Fruit fly (Drosophila melanogaster) whole organism, embryonic: ENCODE measurements around the gene Syx18.

Experiments
- ATbp ChIP-seq: fragments of 200-800 bp; sonication (Bioruptor generic); optimal IDR thresholded peaks from 2 replicates; lab custom pipeline; 2017; ENCODE audit warnings: missing biosample characterization, mild to moderate bottlenecking, missing genetic modification characterization, missing genetic modification reagents
- Adf1 ChIP-seq: fragments of 200-800 bp; sonication (Bioruptor generic); IDR thresholded peaks from 2 replicates; pipeline ENCODE4 v1.3.6; 2022; ENCODE audit warnings: missing biosample characterization, missing genetic modification characterization
- Aef1 ChIP-seq: fragments of 200-800 bp; sonication (Bioruptor generic); IDR thresholded peaks from 3 replicates; pipeline ENCODE4 v1.3.6; 2022; ENCODE audit warnings: missing biosample characterization, missing genetic modification characterization
- CG10267 ChIP-seq: fragments of 200-800 bp; sonication (Bioruptor generic); optimal IDR thresholded peaks from 2 replicates; lab custom pipeline; 2018; ENCODE audit warnings: missing biosample characterization, mild to moderate bottlenecking, missing genetic modification characterization, moderate library complexity
- CG10543 ChIP-seq: fragments of 200-800 bp; sonication (Bioruptor generic); optimal IDR thresholded peaks from 3 replicates; lab custom pipeline; 2017; ENCODE audit warnings: missing biosample characterization, mild to moderate bottlenecking, missing genetic modification characterization, moderate library complexity
- CG11398 ChIP-seq: fragments of 200-800 bp; sonication (Bioruptor generic); optimal IDR thresholded peaks from 2 replicates; lab custom pipeline; 2016; ENCODE audit warnings: missing biosample characterization, missing genetic modification characterization
- CG12659 ChIP-seq: fragments of 200-800 bp; sonication (Bioruptor generic); optimal IDR thresholded peaks from 3 replicates; lab custom pipeline; 2017; ENCODE audit warnings: mild to moderate bottlenecking, missing biosample characterization, missing genetic modification reagents, missing genetic modification characterization
- CG13894 ChIP-seq: fragments of 200-800 bp; sonication (Bioruptor generic); optimal IDR thresholded peaks from 3 replicates; lab custom pipeline; 2018; ENCODE audit warnings: missing biosample characterization, mild to moderate bottlenecking, missing genetic modification characterization, moderate library complexity
- CG15479 ChIP-seq: fragments of 200-800 bp; sonication (Bioruptor generic); optimal IDR thresholded peaks from 3 replicates; lab custom pipeline; 2019; ENCODE audit warnings: missing biosample characterization, mild to moderate bottlenecking, missing genetic modification characterization, moderate library complexity
- CG15514 ChIP-seq: fragments of 200-800 bp; sonication (Bioruptor generic); optimal IDR thresholded peaks from 3 replicates; lab custom pipeline; 2017; ENCODE audit warnings: missing biosample characterization, missing genetic modification characterization, mild to moderate bottlenecking, moderate library complexity, missing genetic modification reagents
- CG1647 ChIP-seq: fragments of 200-800 bp; sonication (Bioruptor generic); optimal IDR thresholded peaks from 3 replicates; lab custom pipeline; 2016; ENCODE audit warnings: missing biosample characterization, missing genetic modification characterization
- CG16779 ChIP-seq: fragments of 200-800 bp; sonication (Bioruptor generic); IDR thresholded peaks from 2 replicates; pipeline ENCODE4 v1.3.6; 2022; ENCODE audit warnings: missing biosample characterization, missing genetic modification characterization
- CG17912 ChIP-seq: fragments of 200-800 bp; sonication (Bioruptor generic); optimal IDR thresholded peaks from 2 replicates; lab custom pipeline; 2018; ENCODE audit warnings: missing biosample characterization, mild to moderate bottlenecking, missing genetic modification characterization
- CG2116 ChIP-seq: fragments of 200-800 bp; sonication (Bioruptor generic); optimal IDR thresholded peaks from 3 replicates; lab custom pipeline; 2018; ENCODE audit warnings: missing biosample characterization, mild to moderate bottlenecking, missing genetic modification characterization
- CG2120 ChIP-seq: fragments of 200-800 bp; sonication (Bioruptor generic); optimal IDR thresholded peaks from 3 replicates; lab custom pipeline; 2016; ENCODE audit warnings: missing biosample characterization, missing genetic modification characterization
- CG2199 ChIP-seq: fragments of 200-800 bp; sonication (Bioruptor generic); IDR thresholded peaks from 3 replicates; pipeline ENCODE4 v1.3.6; 2022; ENCODE audit warnings: missing biosample characterization, missing genetic modification characterization
- CG34224 ChIP-seq: fragments of 200-800 bp; sonication (Bioruptor generic); IDR thresholded peaks from 3 replicates; pipeline ENCODE4 v1.3.6; 2022; ENCODE audit warnings: missing biosample characterization, missing genetic modification characterization; ENCODE audit not compliant: partially characterized antibody
- CG3726 ChIP-seq: fragments of 200-800 bp; sonication (Bioruptor generic); IDR thresholded peaks from 3 replicates; pipeline ENCODE4, ENCODE4 v1.3.6; 2022; ENCODE audit warnings: missing biosample characterization, missing genetic modification characterization
- CG3847 ChIP-seq: fragments of 200-800 bp; sonication (Bioruptor generic); IDR thresholded peaks from 2 replicates; pipeline ENCODE4 v1.3.6; 2022; ENCODE audit warnings: missing biosample characterization, missing genetic modification characterization
- CG4617 ChIP-seq: fragments of 200-800 bp; sonication (Bioruptor generic); optimal IDR thresholded peaks from 3 replicates; lab custom pipeline; 2016; ENCODE audit warnings: missing biosample characterization, missing genetic modification characterization, borderline replicate concordance
- CG4730 ChIP-seq: fragments of 200-800 bp; sonication (Bioruptor generic); IDR thresholded peaks from 2 replicates; pipeline ENCODE4 v1.3.6; 2022; ENCODE audit warnings: missing biosample characterization, missing genetic modification characterization
- CG7928 ChIP-seq: fragments of 200-800 bp; sonication (Bioruptor generic); optimal IDR thresholded peaks from 2 replicates; lab custom pipeline; 2017; ENCODE audit warnings: missing biosample characterization, mild to moderate bottlenecking, missing genetic modification characterization
- CrebB ChIP-seq: fragments of 200-800 bp; sonication (Bioruptor generic); optimal IDR thresholded peaks from 3 replicates; lab custom pipeline; 2018; ENCODE audit warnings: missing biosample characterization, mild to moderate bottlenecking, missing genetic modification characterization
- E2f2 ChIP-seq: fragments of 200-800 bp; sonication (Bioruptor generic); IDR thresholded peaks from 2 replicates; pipeline ENCODE4 v1.3.6; 2022; ENCODE audit warnings: missing biosample characterization, missing genetic modification characterization
- Eip74EF ChIP-seq, 2 experiments: fragments of 200-800 bp in 1 of 2; fragments of >200 bp in 1 of 2; sonication (Bioruptor generic) in 1 of 2; optimal IDR thresholded peaks; 2 replicates each; lab custom pipeline; 2017 to 2019; ENCODE audit warnings: missing biosample characterization in 2 of 2, missing genetic modification characterization in 2 of 2, mild to moderate bottlenecking in 1 of 2, moderate library complexity in 1 of 2
- Fer1 ChIP-seq: fragments of 200-800 bp; sonication (Bioruptor generic); optimal IDR thresholded peaks from 2 replicates; lab custom pipeline; 2017; ENCODE audit warnings: missing biosample characterization, mild to moderate bottlenecking, missing genetic modification characterization
- HLH3B ChIP-seq: fragments of 200-800 bp; sonication (Bioruptor generic); IDR thresholded peaks from 2 replicates; pipeline ENCODE4 v1.3.6; 2022; ENCODE audit warnings: missing biosample characterization, missing genetic modification characterization
- HmgD ChIP-seq: fragments of 200-800 bp; sonication (Bioruptor generic); optimal IDR thresholded peaks from 3 replicates; lab custom pipeline; 2016; ENCODE audit warnings: missing biosample characterization, missing genetic modification characterization
- Lhr ChIP-seq: fragments of 200-800 bp; sonication (Bioruptor generic); optimal IDR thresholded peaks from 3 replicates; lab custom pipeline; 2017; ENCODE audit warnings: mild to moderate bottlenecking, missing biosample characterization, missing genetic modification reagents, missing genetic modification characterization
- Med ChIP-seq: fragments of 200-800 bp; sonication (Bioruptor generic); peaks from one replicate; lab custom pipeline; 2016; ENCODE audit warnings: missing biosample characterization, missing genetic modification characterization, mild to moderate bottlenecking, inconsistent platforms, moderate library complexity
- Meics ChIP-seq: fragments of 200-800 bp; sonication (Bioruptor generic); optimal IDR thresholded peaks from 2 replicates; lab custom pipeline; 2017; ENCODE audit warnings: missing biosample characterization, mild to moderate bottlenecking, missing genetic modification characterization
- Myb ChIP-seq: fragments of 200-800 bp; sonication (Bioruptor generic); optimal IDR thresholded peaks from 2 replicates; lab custom pipeline; 2016; ENCODE audit warnings: missing biosample characterization, missing genetic modification characterization
- NC2β ChIP-seq: fragments of 200-800 bp; sonication (Bioruptor generic); optimal IDR thresholded peaks from 2 replicates; lab custom pipeline; 2016; ENCODE audit warnings: missing biosample characterization, missing genetic modification characterization
- Scr ChIP-seq: fragments of 200-800 bp; sonication (Bioruptor generic); IDR thresholded peaks from 2 replicates; pipeline ENCODE4 v1.3.6; 2022; ENCODE audit warnings: missing biosample characterization, missing genetic modification characterization; ENCODE audit not compliant: partially characterized antibody
- Side ChIP-seq: fragments of 200-800 bp; sonication (Bioruptor generic); optimal IDR thresholded peaks from 2 replicates; lab custom pipeline; 2016; ENCODE audit warnings: missing biosample characterization, missing genetic modification characterization
- bcd ChIP-seq: fragments of 200-800 bp; sonication (Bioruptor generic); optimal IDR thresholded peaks from 2 replicates; lab custom pipeline; 2017; ENCODE audit warnings: missing biosample characterization, mild to moderate bottlenecking, missing genetic modification characterization
- bigmax ChIP-seq: fragments of 200-800 bp; sonication (Bioruptor generic); optimal IDR thresholded peaks from 2 replicates; lab custom pipeline; 2018; ENCODE audit warnings: missing biosample characterization, mild to moderate bottlenecking, missing genetic modification characterization
- bowl ChIP-seq: fragments of 200-800 bp; sonication (Bioruptor generic); IDR thresholded peaks from 2 replicates; pipeline ENCODE4 v1.3.6; 2022; ENCODE audit warnings: missing biosample characterization, missing genetic modification characterization
- bsh ChIP-seq, 2 experiments: fragments of 200-800 bp; sonication (Bioruptor generic); optimal IDR thresholded peaks; 2 replicates each; lab custom pipeline; 2017 to 2018; ENCODE audit warnings: mild to moderate bottlenecking in 2 of 2, missing biosample characterization in 2 of 2, missing genetic modification characterization in 2 of 2, moderate library complexity in 1 of 2
- dpn ChIP-seq, 2 experiments: fragments of 200-800 bp; sonication (Bioruptor generic); optimal IDR thresholded peaks; 3 replicates each; lab custom pipeline; 2016; ENCODE audit warnings: missing biosample characterization in 2 of 2, missing genetic modification characterization in 2 of 2
- ems ChIP-seq: fragments of 200-800 bp; sonication (Bioruptor generic); optimal IDR thresholded peaks from 3 replicates; lab custom pipeline; 2016; ENCODE audit warnings: missing biosample characterization, missing genetic modification characterization
- fd64A ChIP-seq: fragments of 200-800 bp; sonication (Bioruptor generic); optimal IDR thresholded peaks from 3 replicates; lab custom pipeline; 2018; ENCODE audit warnings: missing biosample characterization, mild to moderate bottlenecking, missing genetic modification characterization
- insv ChIP-seq, 2 experiments: fragments of 200-800 bp; sonication (Bioruptor generic); optimal IDR thresholded peaks; 3 replicates each; lab custom pipeline; 2016 to 2018; ENCODE audit warnings: missing biosample characterization in 2 of 2, missing genetic modification characterization in 2 of 2
- peb ChIP-seq: fragments of 200-800 bp; sonication (Bioruptor generic); IDR thresholded peaks from 2 replicates; pipeline ENCODE4 v1.3.6; 2022; ENCODE audit warnings: missing biosample characterization, missing genetic modification characterization
- phol ChIP-seq: fragments of 200-800 bp; sonication (Bioruptor generic); optimal IDR thresholded peaks from 3 replicates; lab custom pipeline; 2018; ENCODE audit warnings: missing biosample characterization, mild to moderate bottlenecking, missing genetic modification characterization, moderate library complexity
- schlank ChIP-seq: fragments of 200-800 bp; sonication (Bioruptor generic); optimal IDR thresholded peaks from 2 replicates; lab custom pipeline; 2018; ENCODE audit warnings: missing biosample characterization, mild to moderate bottlenecking, missing genetic modification characterization
- sens ChIP-seq: fragments of 200-800 bp; sonication (Bioruptor generic); peaks from one replicate; lab custom pipeline; 2016; ENCODE audit warnings: missing biosample characterization, missing genetic modification characterization
- seq ChIP-seq: fragments of 200-800 bp; sonication (Bioruptor generic); IDR thresholded peaks from 2 replicates; pipeline ENCODE4 v1.3.6; 2022; ENCODE audit warnings: missing biosample characterization, missing genetic modification characterization
- stwl ChIP-seq: fragments of 200-800 bp; sonication (Bioruptor generic); optimal IDR thresholded peaks from 3 replicates; lab custom pipeline; 2018; ENCODE audit warnings: missing biosample characterization, mild to moderate bottlenecking, missing genetic modification characterization, moderate library complexity
- sug ChIP-seq: fragments of 200-800 bp; optimal IDR thresholded peaks from 2 replicates; lab custom pipeline; 2019; ENCODE audit warnings: missing biosample characterization, mild to moderate bottlenecking, missing genetic modification characterization, moderate library complexity

Gene Syx18

DNA sequence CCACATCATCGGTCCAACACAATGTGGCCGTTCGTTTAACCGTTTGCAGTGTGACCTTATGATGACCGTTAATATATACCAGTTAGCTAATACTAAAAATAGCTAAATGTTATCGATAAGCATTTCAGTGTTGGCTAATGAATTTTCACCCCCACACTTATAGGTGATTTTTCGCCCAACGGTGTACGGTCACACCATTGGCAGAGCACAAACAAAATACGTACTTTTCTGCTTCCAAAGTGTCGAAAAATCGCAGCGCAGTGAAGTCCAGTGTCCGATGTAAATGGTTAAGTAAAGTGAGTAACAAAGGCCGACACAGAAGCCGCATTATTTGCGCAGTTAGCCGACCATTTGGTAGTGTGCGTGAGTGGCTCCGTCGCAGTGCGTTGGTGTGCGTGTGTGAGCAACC lies at the start of gene Syx18, which contains the start of gene atl (continued):
- TF ChIP-seq CG15514 (GFP tag; lab: Kevin White, UChicago) (peak; percentile 55), CG10543 (peak; percentile 24), dpn (GFP tag; optimal IDR thresholded peaks at IDR 0.05; lab: Kevin White, UChicago) (peak in 1 of 2 experiments; percentile 20), sens (GFP tag; lab: Kevin White, UChicago) (peak; percentile 84), Lhr (GFP tag; lab: Kevin White, UChicago) (peak; percentile 72), CG4730 (GFP tag; lab: Robert Waterston, UW) (no peak), CG2116 (GFP tag; lab: Kevin White, UChicago) (peak; percentile 35), CG3726 (GFP tag; lab: Robert Waterston, UW) (no peak), CG16779 (GFP tag; lab: Robert Waterston, UW) (no peak), fd64A (peak; percentile 14), Myb (GFP tag; lab: Kevin White, UChicago) (peak; percentile 92), bigmax (GFP tag; lab: Kevin White, UChicago) (peak; percentile 6), Eip74EF (GFP tag; optimal IDR thresholded peaks at IDR 0.05; lab: Kevin White, UChicago) (peak in 1 of 2 experiments; percentile 19), sug (tag; lab: Kevin White, UChicago) (peak; percentile 35), CG15479 (no peak), Aef1 (GFP tag; lab: Robert Waterston, UW) (0 out of 3 replicates have a peak, but pooled peaks have one; percentile 14), E2f2 (GFP tag; lab: Robert Waterston, UW) (peak; percentile 73), CG4617 (GFP tag; lab: Kevin White, UChicago) (peak; percentile 97), phol (tag; lab: Kevin White, UChicago) (peak; percentile 47), Side (GFP tag; lab: Kevin White, UChicago) (peak; percentile 46), bowl (GFP tag; lab: Robert Waterston, UW) (no peak), ATbp (GFP tag; lab: Kevin White, UChicago) (no peak), Adf1 (GFP tag; lab: Robert Waterston, UW) (peak; percentile 51; the same call in 1 of the 2 replicates), CG2199 (GFP tag; lab: Robert Waterston, UW) (no peak), schlank (tag; lab: Kevin White, UChicago) (no peak), CG17912 (GFP tag; lab: Kevin White, UChicago) (no peak), ems (peak; percentile 54), seq (GFP tag; lab: Robert Waterston, UW) (no peak), peb (GFP tag; lab: Robert Waterston, UW) (no peak), Scr (GFP tag; lab: Robert Waterston, UW) (peak; percentile 31; the same call in 1 of the 2 replicates), CG12659 (peak; percentile 88), Meics (GFP tag; lab: Kevin White, UChicago) (no peak), HmgD (peak; percentile 42), CrebB (tag; lab: Kevin White, UChicago) (peak; percentile 43), CG7928 (GFP tag; lab: Kevin White, UChicago) (peak; percentile 24), CG11398 (peak; percentile 1), Med (GFP tag; lab: Kevin White, UChicago) (peak; percentile 90), CG34224 (GFP tag; lab: Robert Waterston, UW) (peak; percentile 47; the same call in 2 of the 3 replicates), NC2β (GFP tag; lab: Kevin White, UChicago) (peak; percentile 60), CG1647 (GFP tag; lab: Kevin White, UChicago) (peak; percentile 12), CG13894 (tag; lab: Kevin White, UChicago) (no peak), Fer1 (peak; percentile 64), insv (GFP tag; optimal IDR thresholded peaks at IDR 0.05; lab: Kevin White, UChicago) (peak in 1 of 2 experiments; percentile 45), HLH3B (GFP tag; lab: Robert Waterston, UW) (no peak), CG2120 (GFP tag; lab: Kevin White, UChicago) (peak; percentile 28), CG3847 (GFP tag; lab: Robert Waterston, UW) (peak; percentile 73; the same call in 1 of the 2 replicates), bcd (GFP tag; lab: Kevin White, UChicago) (peak; percentile 15), CG10267 (peak; percentile 98), bsh (GFP tag; optimal IDR thresholded peaks at IDR 0.05; lab: Kevin White, UChicago) (peak in 1 of 2 experiments; percentile 10), stwl (tag; lab: Kevin White, UChicago) (peak; percentile 85)
